Fruit fly (Drosophila melanogaster) whole organism, wandering third instar larva: Measurements from ENCODE around the gene PSMG1.
A peak's percentile ranks its signal among the peaks of the same experiment; 100 is the strongest.

ENCODE experiments used
- CG32264 ChIP-seq: fragments of 200-800 bp; sonication (Bioruptor generic); optimal IDR thresholded peaks from 2 replicates; lab custom pipeline; 2016; ENCODE audit warnings: missing biosample characterization, missing genetic modification characterization
- CG9705 ChIP-seq: fragments of 200-800 bp; sonication (Bioruptor generic); optimal IDR thresholded peaks from 2 replicates; lab custom pipeline; 2018; ENCODE audit warnings: missing biosample characterization, mild to moderate bottlenecking, missing genetic modification characterization
- Dfd ChIP-seq: fragments of >200 bp; optimal IDR thresholded peaks from 2 replicates; lab custom pipeline; 2017; ENCODE audit warnings: missing biosample characterization, missing genetic modification characterization
- HLH106 ChIP-seq: fragments of 200-800 bp; optimal IDR thresholded peaks from 3 replicates; lab custom pipeline; 2019; ENCODE audit warnings: missing biosample characterization, mild to moderate bottlenecking, missing genetic modification characterization, moderate library complexity
- Hr78 ChIP-seq: fragments of >200 bp; optimal IDR thresholded peaks from 2 replicates; lab custom pipeline; 2017; ENCODE audit warnings: missing biosample characterization, missing genetic modification characterization
- Hr83 ChIP-seq: fragments of 200-300 bp; sonication (Bioruptor generic); optimal IDR thresholded peaks from 2 replicates; lab custom pipeline; 2016; ENCODE audit warnings: missing biosample characterization, mild to moderate bottlenecking, missing genetic modification characterization, moderate library complexity; ENCODE audit not compliant: poor library complexity, severe bottlenecking
- Myc ChIP-seq: fragments of >200 bp; optimal IDR thresholded peaks from 2 replicates; lab custom pipeline; 2017
- Rel ChIP-seq, 2 experiments: fragments of 200-800 bp; sonication (Bioruptor generic) in 1 of 2; optimal IDR thresholded peaks; 2 replicates in 1 of 2; 3 replicates in 1 of 2; lab custom pipeline; 2016 to 2019; ENCODE audit warnings: mild to moderate bottlenecking in 2 of 2, missing biosample characterization in 2 of 2, missing genetic modification characterization in 2 of 2, moderate library complexity in 1 of 2
- Sp1 ChIP-seq: fragments of 200-800 bp; sonication (Bioruptor generic); optimal IDR thresholded peaks from 3 replicates; lab custom pipeline; 2019; ENCODE audit warnings: missing biosample characterization, mild to moderate bottlenecking, missing genetic modification characterization, moderate library complexity
- Vsx2 ChIP-seq: fragments of 200-300, 225-300 bp; sonication (Bioruptor generic); optimal IDR thresholded peaks from 2 replicates; lab custom pipeline; 2018; ENCODE audit warnings: missing biosample characterization, missing genetic modification characterization; ENCODE audit not compliant: partially characterized antibody
- br ChIP-seq: fragments of 200-800 bp; sonication (Bioruptor generic); optimal IDR thresholded peaks from 2 replicates; lab custom pipeline; 2016; ENCODE audit warnings: missing biosample characterization, missing genetic modification characterization
- brk ChIP-seq: fragments of 200-800 bp; sonication (Bioruptor generic); optimal IDR thresholded peaks from 2 replicates; lab custom pipeline; 2016; ENCODE audit warnings: missing biosample characterization, mild to moderate bottlenecking, missing genetic modification characterization
- dl ChIP-seq, 2 experiments: fragments of 175-275, 200-275 bp in 1 of 2; fragments of 200-275 bp in 1 of 2; sonication (Bioruptor generic); optimal IDR thresholded peaks; lab custom pipeline; 2018; ENCODE audit warnings: mild to moderate bottlenecking in 2 of 2, missing biosample characterization in 2 of 2, missing genetic modification characterization in 2 of 2, moderate library complexity in 2 of 2; ENCODE audit not compliant: partially characterized antibody in 2 of 2, insufficient read depth in 1 of 2
- dmrt93B ChIP-seq: fragments of 200-800 bp; sonication (Bioruptor generic); optimal IDR thresholded peaks from 2 replicates; lab custom pipeline; 2018; ENCODE audit warnings: missing biosample characterization, mild to moderate bottlenecking, missing genetic modification characterization
- dsf ChIP-seq: sonication (Bioruptor generic); optimal IDR thresholded peaks from 2 replicates; lab custom pipeline; 2016; ENCODE audit warnings: missing biosample characterization, missing genetic modification characterization, borderline replicate concordance
- ey ChIP-seq: fragments of 200-800 bp; sonication (Bioruptor generic); optimal IDR thresholded peaks from 2 replicates; lab custom pipeline; 2016; ENCODE audit warnings: missing biosample characterization, missing genetic modification characterization
- foxo ChIP-seq, 2 experiments: fragments of 200-800 bp; sonication (Bioruptor generic); optimal IDR thresholded peaks; 2 replicates in 1 of 2; 3 replicates in 1 of 2; lab custom pipeline; 2016 to 2017; ENCODE audit warnings: missing biosample characterization in 2 of 2, missing genetic modification characterization in 2 of 2
- fru ChIP-seq: fragments of 200-800 bp; sonication (Bioruptor generic); optimal IDR thresholded peaks from 3 replicates; lab custom pipeline; 2016; ENCODE audit warnings: missing biosample characterization, mild to moderate bottlenecking, missing genetic modification characterization
- h ChIP-seq: fragments of 200-800 bp; sonication (Bioruptor generic); optimal IDR thresholded peaks from 3 replicates; lab custom pipeline; 2016; ENCODE audit warnings: missing biosample characterization, mild to moderate bottlenecking, missing genetic modification characterization
- jim ChIP-seq: fragments of 175-275, 200-325 bp; sonication (Bioruptor generic); optimal IDR thresholded peaks from 2 replicates; lab custom pipeline; 2016; ENCODE audit warnings: missing biosample characterization, mild to moderate bottlenecking, missing genetic modification characterization
- lola ChIP-seq: fragments of >200 bp; optimal IDR thresholded peaks from 2 replicates; lab custom pipeline; 2017; ENCODE audit warnings: missing biosample characterization, missing genetic modification characterization
- pan ChIP-seq: fragments of >200 bp; optimal IDR thresholded peaks from 2 replicates; lab custom pipeline; 2017
- psq ChIP-seq: fragments of 200-800 bp; sonication (Bioruptor generic); optimal IDR thresholded peaks from 3 replicates; lab custom pipeline; 2017; ENCODE audit warnings: missing biosample characterization, mild to moderate bottlenecking, missing genetic modification characterization, moderate library complexity
- rgr ChIP-seq: fragments of 200-800 bp; sonication (Bioruptor generic); optimal IDR thresholded peaks from 3 replicates; lab custom pipeline; 2016; ENCODE audit warnings: missing biosample characterization, mild to moderate bottlenecking, missing genetic modification characterization
- sage ChIP-seq: fragments of 200-800 bp; sonication (Bioruptor generic); optimal IDR thresholded peaks from 2 replicates; lab custom pipeline; 2016; ENCODE audit warnings: missing biosample characterization, mild to moderate bottlenecking, missing genetic modification characterization
- tai ChIP-seq: sonication (Bioruptor generic); optimal IDR thresholded peaks from 2 replicates; lab custom pipeline; 2016; ENCODE audit warnings: missing biosample characterization, missing genetic modification characterization
- usp ChIP-seq: fragments of >200 bp; optimal IDR thresholded peaks from 2 replicates; lab custom pipeline; 2017; ENCODE audit warnings: missing biosample characterization, missing genetic modification characterization
- woc ChIP-seq: sonication (Bioruptor generic); optimal IDR thresholded peaks from 2 replicates; lab custom pipeline; 2016; ENCODE audit warnings: missing biosample characterization, mild to moderate bottlenecking, missing genetic modification characterization

The PSMG1 gene

DNA sequence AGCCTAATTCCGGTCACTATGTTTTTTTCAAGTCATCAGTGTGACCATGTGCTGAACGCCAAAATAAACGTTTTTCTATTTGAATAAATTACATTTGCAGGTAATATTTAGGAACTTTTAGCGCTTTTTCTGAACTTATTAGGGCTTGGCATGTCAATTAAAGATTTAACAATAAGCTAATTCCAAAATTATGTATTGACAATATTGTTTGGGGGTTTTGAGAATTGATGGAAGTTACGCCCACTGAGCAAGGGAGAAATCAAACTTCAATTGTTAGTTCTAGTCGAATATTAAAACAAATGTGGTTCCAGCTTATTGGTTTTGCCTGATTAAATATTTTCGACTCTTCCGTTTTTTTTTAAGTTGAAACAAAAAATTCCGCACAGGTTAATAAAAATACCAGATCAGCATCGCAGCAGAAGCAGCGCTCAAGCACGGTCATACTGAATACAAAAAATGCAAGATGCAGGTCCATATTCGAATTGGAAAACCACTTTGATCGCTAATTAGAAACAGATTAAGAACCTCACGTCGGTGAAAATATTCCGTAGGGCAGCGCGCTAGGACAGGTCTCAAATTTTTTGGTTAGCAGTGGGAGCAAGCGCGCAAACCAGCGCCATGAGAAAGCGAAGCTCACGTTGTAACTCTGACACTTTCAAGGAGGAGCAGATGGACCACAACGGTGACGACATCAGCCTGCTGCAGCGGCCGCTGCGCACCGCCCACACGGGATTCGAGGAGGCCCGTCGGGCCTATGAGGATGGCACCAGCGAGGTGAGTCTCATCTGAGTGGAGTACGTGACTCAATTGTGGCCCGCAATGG lies at the start of gene PSMG1, which contains the start of gene CG10979:
Gene PSMG1 (minus strand): TSS at position 51 of the 823 bp plus-strand sequence.
Gene CG10979 (plus strand): TSS at position 439 of the 823 bp plus-strand sequence.
- TF ChIP-seq dsf (GFP tag; lab: Kevin White, UChicago) (no peak), dmrt93B (GFP tag; lab: Kevin White, UChicago) (no peak), dl (GFP tag; optimal IDR thresholded peaks at IDR 0.05; lab: Kevin White, UChicago; ENCODE audit: insufficient read depth in 1 of 2, partially characterized antibody in 2 of 2) (no peak), Rel (GFP tag; optimal IDR thresholded peaks at IDR 0.05; lab: Kevin White, UChicago) (no peak), Rel (tag; optimal IDR thresholded peaks at IDR 0.05; lab: Kevin White, UChicago) (no peak), pan (no peak), Vsx2 (GFP tag; lab: Kevin White, UChicago) (no peak), h (GFP tag; lab: Kevin White, UChicago) (no peak), woc (no peak), lola (GFP tag; lab: Kevin White, UChicago) (no peak), tai (no peak)

DNA sequence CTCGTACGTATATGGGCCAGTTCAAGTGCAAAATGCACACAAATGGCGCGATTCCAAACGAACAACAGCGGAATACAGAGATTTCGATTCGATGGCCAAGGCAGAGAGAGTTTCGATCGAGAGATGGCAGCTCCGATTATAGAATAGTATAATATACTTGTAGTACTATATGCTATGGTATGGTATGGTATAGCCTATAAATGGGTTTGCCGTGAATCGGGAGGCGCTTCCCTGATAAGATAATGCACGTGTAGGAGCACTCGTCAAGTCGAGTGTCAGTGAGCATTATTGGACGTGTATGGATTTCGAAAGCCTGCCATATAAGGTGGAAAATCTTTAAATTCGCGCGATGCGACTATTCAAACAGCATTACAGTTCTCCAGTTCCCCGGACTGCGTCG lies 49.4 kb upstream of the PSMG1 start:
- TF ChIP-seq pan, result no peak
- TF ChIP-seq sage (GFP tag; lab: Kevin White, UChicago), result no peak
- no peak for TF ChIP-seq Dfd (GFP tag; lab: Kevin White, UChicago)
- TF ChIP-seq woc, result no peak
- TF ChIP-seq HLH106, result no peak
- no peak for TF ChIP-seq CG9705 (GFP tag; lab: Kevin White, UChicago)
- TF ChIP-seq Hr78 (GFP tag; lab: Kevin White, UChicago), result no peak
- no peak for TF ChIP-seq dl (GFP tag; optimal IDR thresholded peaks at IDR 0.05; lab: Kevin White, UChicago; ENCODE audit: insufficient read depth in 1 of 2, partially characterized antibody in 2 of 2)
- no peak for TF ChIP-seq ey (GFP tag; lab: Kevin White, UChicago)
- no peak for TF ChIP-seq Rel (GFP tag; optimal IDR thresholded peaks at IDR 0.05; lab: Kevin White, UChicago)
- no peak for TF ChIP-seq Rel (tag; optimal IDR thresholded peaks at IDR 0.05; lab: Kevin White, UChicago)
- no peak for TF ChIP-seq fru (GFP tag; lab: Kevin White, UChicago)
- TF ChIP-seq rgr (GFP tag; lab: Kevin White, UChicago), result no peak
- TF ChIP-seq jim, result no peak
- no peak for TF ChIP-seq Sp1
- TF ChIP-seq dsf (GFP tag; lab: Kevin White, UChicago), result no peak
- no peak for TF ChIP-seq foxo (GFP tag; optimal IDR thresholded peaks at IDR 0.05; lab: Kevin White, UChicago)
- TF ChIP-seq Hr83 (GFP tag; lab: Kevin White, UChicago), result no peak
- TF ChIP-seq, all 38 proteins: peak for 0

DNA sequence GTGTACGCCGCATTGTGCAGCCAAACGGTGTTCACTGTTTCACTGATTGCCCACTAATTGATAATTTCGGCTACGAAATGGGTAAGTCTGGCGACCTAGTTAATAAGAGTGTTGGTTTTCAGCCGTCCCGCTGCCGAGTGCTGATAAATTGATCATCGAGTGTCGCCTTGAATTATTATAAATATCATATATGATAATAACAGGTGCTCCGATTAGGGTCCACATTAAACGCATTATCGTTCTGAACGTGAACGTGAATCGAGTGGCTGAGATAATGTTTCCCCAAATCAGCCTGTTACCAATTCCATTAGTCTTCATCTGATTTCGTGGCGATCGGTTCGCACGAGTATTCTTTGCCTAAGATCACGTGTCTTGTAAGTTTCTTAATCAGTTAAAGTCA lies 47.2 kb upstream of the PSMG1 start:
- TF ChIP-seq brk (GFP tag; lab: Kevin White, UChicago) (no peak), CG32264 (GFP tag; lab: Kevin White, UChicago) (no peak), Hr83 (GFP tag; lab: Kevin White, UChicago) (no peak), h (GFP tag; lab: Kevin White, UChicago) (peak; percentile 6), dsf (GFP tag; lab: Kevin White, UChicago) (no peak), usp (GFP tag; lab: Kevin White, UChicago) (no peak)

DNA sequence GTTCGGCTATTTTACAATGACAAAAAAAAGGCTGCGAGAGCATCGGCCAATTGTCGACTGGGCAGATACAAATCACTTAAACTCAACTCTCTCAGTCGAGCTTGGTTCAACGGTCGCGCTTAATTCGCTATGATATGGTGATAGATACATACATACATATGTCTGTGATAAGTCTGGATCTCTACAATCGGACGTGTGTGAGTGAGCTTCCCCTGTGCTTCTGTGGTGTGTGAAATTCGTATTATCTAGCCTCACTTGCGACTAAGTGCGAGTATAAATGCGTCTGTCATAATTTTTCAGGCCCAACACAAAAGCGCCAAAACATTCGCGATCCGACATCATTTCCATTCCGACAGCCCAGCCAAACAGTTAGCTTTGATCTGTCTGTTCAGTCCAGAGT lies 46.8 kb upstream of the PSMG1 start, which contains the start of gene CG1213:
Gene CG1213 (plus strand): TSS at position 301 of the 400 bp plus-strand sequence.
- no peak for TF ChIP-seq tai

DNA sequence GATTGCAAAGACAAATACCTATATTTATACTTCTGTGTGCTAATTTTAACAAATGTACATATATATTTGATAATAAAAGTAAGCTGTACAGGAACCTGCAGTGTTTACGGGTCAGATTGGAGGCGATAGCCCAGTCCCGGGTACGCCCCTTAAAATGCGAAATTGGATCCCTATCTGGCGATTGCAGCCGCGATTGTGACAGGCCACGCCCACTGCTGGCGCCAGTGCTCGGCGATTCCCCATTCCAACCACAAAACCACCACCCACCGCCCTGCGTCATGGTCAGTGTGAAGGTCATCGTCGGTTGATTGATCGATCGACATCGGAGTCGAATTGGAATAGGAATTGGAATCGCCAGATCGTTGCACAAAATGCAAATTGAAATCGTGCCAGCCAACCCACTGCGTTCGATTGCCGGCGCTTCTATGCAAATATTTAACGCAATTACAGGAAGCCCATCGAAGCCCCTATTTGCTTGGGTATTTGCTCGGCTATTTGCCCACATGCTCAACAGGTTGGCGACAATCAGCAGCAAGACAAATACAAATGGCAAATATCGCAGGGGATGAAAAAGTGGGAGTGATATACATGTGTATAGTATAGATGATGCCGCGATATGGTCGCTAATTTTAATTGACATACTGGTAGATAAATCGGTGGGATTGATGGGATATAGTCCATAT lies 44.7 kb upstream of the PSMG1 start:
- TF ChIP-seq sage (GFP tag; lab: Kevin White, UChicago) (no peak), CG32264 (GFP tag; lab: Kevin White, UChicago) (no peak), Rel (GFP tag; optimal IDR thresholded peaks at IDR 0.05; lab: Kevin White, UChicago) (no peak), Rel (tag; optimal IDR thresholded peaks at IDR 0.05; lab: Kevin White, UChicago) (peak; percentile 72), Dfd (GFP tag; lab: Kevin White, UChicago) (no peak), Hr78 (GFP tag; lab: Kevin White, UChicago) (no peak), usp (GFP tag; lab: Kevin White, UChicago) (no peak), ey (GFP tag; lab: Kevin White, UChicago) (no peak), tai (no peak), br (GFP tag; lab: Kevin White, UChicago) (no peak), dl (GFP tag; optimal IDR thresholded peaks at IDR 0.05; lab: Kevin White, UChicago; ENCODE audit: insufficient read depth in 1 of 2, partially characterized antibody in 2 of 2) (no peak), h (GFP tag; lab: Kevin White, UChicago) (no peak), pan (no peak), Vsx2 (GFP tag; lab: Kevin White, UChicago) (no peak), Myc (lab: Kevin White, UChicago) (no peak), psq (GFP tag; lab: Kevin White, UChicago) (no peak), Hr83 (GFP tag; lab: Kevin White, UChicago) (peak; percentile 42), rgr (GFP tag; lab: Kevin White, UChicago) (no peak), brk (GFP tag; lab: Kevin White, UChicago) (no peak)
